Fruit fly (Drosophila melanogaster): ENCODE data around the gene CG13062.

The CG13062 gene

dm6 chr3L:16313985-16314384, at the start of gene CG13062:
Gene CG13062 (plus strand): TSS chr3L:16314285.
- no peak for TF ChIP-seq CG12768 (GFP tag; optimal IDR thresholded peaks at IDR 0.05)
- no peak for TF ChIP-seq bab1 (GFP tag; optimal IDR thresholded peaks at IDR 0.05)
- no peak for TF ChIP-seq CG7101 (tag; optimal IDR thresholded peaks at IDR 0.05)
- TF ChIP-seq CG33017 (tag; optimal IDR thresholded peaks at IDR 0.05) = no peak
- no peak for TF ChIP-seq Crg-1 (GFP tag; optimal IDR thresholded peaks at IDR 0.05)
- TF ChIP-seq CG7045 (GFP tag; optimal IDR thresholded peaks at IDR 0.05) = no peak
- TF ChIP-seq cnc (optimal IDR thresholded peaks at IDR 0.05) = no peak
- no peak for TF ChIP-seq toe (GFP tag; optimal IDR thresholded peaks at IDR 0.05)
- TF ChIP-seq kay (GFP tag; ENCODE audit: borderline replicate concordance) = no peak
- no peak for TF ChIP-seq Hr96 (GFP tag; optimal IDR thresholded peaks at IDR 0.05)
- TF ChIP-seq tj (GFP tag; optimal IDR thresholded peaks at IDR 0.05) = no peak
- no peak for TF ChIP-seq CG5204 (GFP tag; optimal IDR thresholded peaks at IDR 0.05)
- TF ChIP-seq Mnt (GFP tag; optimal IDR thresholded peaks at IDR 0.05) = no peak
- TF ChIP-seq CG14711 (tag; optimal IDR thresholded peaks at IDR 0.05) = no peak
- TF ChIP-seq CG11617 (GFP tag; optimal IDR thresholded peaks at IDR 0.05) = no peak
- no peak for TF ChIP-seq pad (GFP tag; optimal IDR thresholded peaks at IDR 0.05)

DNA sequence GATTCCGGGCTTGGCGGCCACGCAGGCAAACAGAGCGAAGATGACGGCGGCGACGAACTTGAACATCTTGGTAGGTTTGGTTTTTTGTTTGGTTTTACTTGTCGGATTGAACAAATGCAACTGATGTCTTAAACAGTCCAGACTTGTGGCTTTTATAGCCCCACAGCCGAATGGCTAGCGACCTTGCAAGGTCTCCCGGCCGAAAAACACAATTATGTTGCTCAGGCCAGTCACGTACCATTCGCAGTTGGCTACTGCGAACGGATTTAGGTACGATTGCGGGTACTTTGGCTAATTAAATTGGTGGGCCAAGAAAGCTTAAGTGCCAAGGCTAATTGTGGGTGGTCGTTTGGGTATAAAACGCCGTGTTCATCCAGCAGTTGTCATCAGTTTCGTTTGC, 49.1 kb upstream of the CG13062 start, which contains the start of the genes CG13051 and CG13069:
Gene CG13051, minus strand, starts transcription at position 101 of the 400 bp plus-strand sequence.
Gene CG13069, plus strand, starts transcription at position 386 of the 400 bp plus-strand sequence.
- TF ChIP-seq CG12768 (GFP tag; optimal IDR thresholded peaks at IDR 0.05) = no peak
- no peak for TF ChIP-seq Clk (GFP tag; optimal IDR thresholded peaks at IDR 0.05)
- no peak for TF ChIP-seq pad (GFP tag; optimal IDR thresholded peaks at IDR 0.05)
- no peak for TF ChIP-seq CG33017 (tag; optimal IDR thresholded peaks at IDR 0.05)
- TF ChIP-seq CG7101 (tag; optimal IDR thresholded peaks at IDR 0.05) = no peak
- TF ChIP-seq tj (GFP tag; optimal IDR thresholded peaks at IDR 0.05) = no peak
- TF ChIP-seq CG14711 (tag; optimal IDR thresholded peaks at IDR 0.05) = no peak
- TF ChIP-seq cnc (optimal IDR thresholded peaks at IDR 0.05) = no peak
- TF ChIP-seq cic (GFP tag; optimal IDR thresholded peaks at IDR 0.05) = no peak
- no peak for TF ChIP-seq Mnt (GFP tag; optimal IDR thresholded peaks at IDR 0.05)
- TF ChIP-seq CG11617 (GFP tag; optimal IDR thresholded peaks at IDR 0.05) = no peak
- no peak for TF ChIP-seq kay (GFP tag; ENCODE audit: borderline replicate concordance)
- TF ChIP-seq Hr96 (GFP tag; optimal IDR thresholded peaks at IDR 0.05) = no peak
- no peak for TF ChIP-seq Crg-1 (GFP tag; optimal IDR thresholded peaks at IDR 0.05)

- no peak for TF ChIP-seq kay (GFP tag; ENCODE audit: borderline replicate concordance)
- TF ChIP-seq CG1620 (GFP tag; optimal IDR thresholded peaks at IDR 0.05) = no peak
- TF ChIP-seq CG5204 (GFP tag; optimal IDR thresholded peaks at IDR 0.05) = no peak
- no peak for TF ChIP-seq CG11617 (GFP tag; optimal IDR thresholded peaks at IDR 0.05)
- TF ChIP-seq Clk (GFP tag; optimal IDR thresholded peaks at IDR 0.05) = no peak
- TF ChIP-seq Crg-1 (GFP tag; optimal IDR thresholded peaks at IDR 0.05) = no peak
These were observed 45.9 kb upstream of the CG13062 start, which contains the start of gene CG4950 for dm6 chr3L:16268106-16268733. Gene CG4950 (minus strand): TSS chr3L:16268156.

dm6 chr3L:16269092-16269491, 45.0 kb upstream of the CG13062 start, which contains the start of gene CG13068:
Gene CG13068 (plus strand): TSS chr3L:16269392.
- no peak for TF ChIP-seq CG5204 (GFP tag; optimal IDR thresholded peaks at IDR 0.05)
- no peak for TF ChIP-seq pad (GFP tag; optimal IDR thresholded peaks at IDR 0.05)
- TF ChIP-seq ovo (GFP tag; optimal IDR thresholded peaks at IDR 0.05) = no peak
- TF ChIP-seq kay (GFP tag; ENCODE audit: borderline replicate concordance) = no peak
- TF ChIP-seq CG33017 (tag; optimal IDR thresholded peaks at IDR 0.05) = no peak
- no peak for TF ChIP-seq Mnt (GFP tag; optimal IDR thresholded peaks at IDR 0.05)
- no peak for TF ChIP-seq Clk (GFP tag; optimal IDR thresholded peaks at IDR 0.05)
- TF ChIP-seq Hr96 (GFP tag; optimal IDR thresholded peaks at IDR 0.05) = no peak
- TF ChIP-seq toe (GFP tag; optimal IDR thresholded peaks at IDR 0.05) = no peak
- no peak for TF ChIP-seq CG14711 (tag; optimal IDR thresholded peaks at IDR 0.05)

- no peak for TF ChIP-seq Mnt (GFP tag; optimal IDR thresholded peaks at IDR 0.05)
- TF ChIP-seq ovo (GFP tag; optimal IDR thresholded peaks at IDR 0.05) = no peak
- TF ChIP-seq Clk (GFP tag; optimal IDR thresholded peaks at IDR 0.05) = no peak
- no peak for TF ChIP-seq cnc (optimal IDR thresholded peaks at IDR 0.05)
These were observed 43.2 kb upstream of the CG13062 start, which contains the start of the genes CG34248 and CG13067 for dm6 chr3L:16270802-16271332. Gene CG34248 (minus strand): TSS chr3L:16270902. Gene CG13067 (plus strand): TSS chr3L:16271282.

DNA sequence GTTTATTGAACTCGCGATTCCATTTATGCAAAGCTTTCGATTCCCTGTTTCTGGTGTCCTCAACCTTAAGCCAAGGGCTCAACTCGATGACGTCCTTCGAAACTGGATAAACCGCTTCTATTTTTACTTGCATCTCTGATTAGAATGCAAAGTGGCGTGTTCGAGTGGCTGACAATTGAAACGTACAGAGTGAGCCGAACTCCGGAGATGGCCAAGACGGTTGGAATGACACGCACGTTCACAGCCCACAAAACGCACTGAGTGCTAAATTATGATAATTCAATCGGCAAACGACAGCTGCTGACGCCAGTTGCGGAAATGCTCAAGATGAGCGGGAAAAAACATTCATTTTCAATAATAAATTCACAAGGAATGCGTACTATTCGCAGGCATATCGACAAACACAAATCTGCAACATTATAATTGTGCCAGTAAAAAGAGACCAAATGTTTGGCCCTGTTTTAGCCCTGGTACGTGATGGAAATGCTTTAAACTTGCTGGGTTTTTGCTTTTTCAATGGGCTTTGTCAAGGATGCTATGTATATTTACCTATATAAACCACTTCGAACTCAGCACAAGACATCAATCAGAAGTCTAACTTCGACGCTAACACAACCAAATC, 41.6 kb upstream of the CG13062 start, which contains the start of gene CG13066:
Gene CG13066, plus strand, starts transcription at position 572 of the 622 bp plus-strand sequence.
- no peak for TF ChIP-seq Mnt (GFP tag; optimal IDR thresholded peaks at IDR 0.05)
- TF ChIP-seq CG1620 (GFP tag; optimal IDR thresholded peaks at IDR 0.05) = no peak
- no peak for TF ChIP-seq bab1 (GFP tag; optimal IDR thresholded peaks at IDR 0.05)
- TF ChIP-seq tj (GFP tag; optimal IDR thresholded peaks at IDR 0.05) = no peak
- no peak for TF ChIP-seq kay (GFP tag; ENCODE audit: borderline replicate concordance)
- no peak for TF ChIP-seq Clk (GFP tag; optimal IDR thresholded peaks at IDR 0.05)
- no peak for TF ChIP-seq cnc (optimal IDR thresholded peaks at IDR 0.05)
- TF ChIP-seq CG33017 (tag; optimal IDR thresholded peaks at IDR 0.05) = no peak
- TF ChIP-seq CG12768 (GFP tag; optimal IDR thresholded peaks at IDR 0.05) = no peak
- no peak for TF ChIP-seq Hr96 (GFP tag; optimal IDR thresholded peaks at IDR 0.05)
- no peak for TF ChIP-seq cic (GFP tag; optimal IDR thresholded peaks at IDR 0.05)
- TF ChIP-seq CG11617 (GFP tag; optimal IDR thresholded peaks at IDR 0.05) = no peak
- no peak for TF ChIP-seq CG14711 (tag; optimal IDR thresholded peaks at IDR 0.05)
- TF ChIP-seq Crg-1 (GFP tag; optimal IDR thresholded peaks at IDR 0.05) = no peak
- no peak for TF ChIP-seq pad (GFP tag; optimal IDR thresholded peaks at IDR 0.05)
- no peak for TF ChIP-seq toe (GFP tag; optimal IDR thresholded peaks at IDR 0.05)
- no peak for TF ChIP-seq CG7101 (tag; optimal IDR thresholded peaks at IDR 0.05)
- TF ChIP-seq CG5204 (GFP tag; optimal IDR thresholded peaks at IDR 0.05) = no peak
- no peak for TF ChIP-seq CG7045 (GFP tag; optimal IDR thresholded peaks at IDR 0.05)

Measured in whole organism, adult.